Worm (Caenorhabditis elegans) whole organism, young adult: ENCODE data around the gene mes-6.

Source experiments
- C17E4.6 ChIP-seq: fragments of 200-800 bp; sonication (Bioruptor generic); IDR thresholded peaks from 2 replicates; pipeline ENCODE4 v1.3.6; 2022; ENCODE audit warnings: missing genetic modification reagents, missing genetic modification characterization, missing compliant biosample characterization
- D2030.7 ChIP-seq: fragments of 200-800 bp; sonication (Bioruptor generic); IDR thresholded peaks from 2 replicates; pipeline ENCODE4 v1.3.6; 2022; ENCODE audit warnings: missing genetic modification reagents, missing genetic modification characterization, missing compliant biosample characterization
- F23B12.7 ChIP-seq: sonication (generic microtip); optimal IDR thresholded peaks from 2 replicates; lab custom pipeline; 2017; ENCODE audit warnings: missing genetic modification characterization, mild to moderate bottlenecking, missing compliant biosample characterization, antibody characterized with exemption, moderate library complexity; ENCODE audit not compliant: insufficient read depth
- F33H1.4 ChIP-seq: fragments of 200-800 bp; sonication (Bioruptor generic); IDR thresholded peaks from 2 replicates; pipeline ENCODE4 v1.3.6; 2022; ENCODE audit warnings: missing genetic modification reagents, missing genetic modification characterization, missing compliant biosample characterization
- F37B4.10 ChIP-seq: fragments of 200-800 bp; sonication (Bioruptor generic); IDR thresholded peaks from 2 replicates; pipeline ENCODE4 v1.3.6; 2022; ENCODE audit warnings: missing genetic modification characterization, missing compliant biosample characterization
- F52B5.7 ChIP-seq: sonication (generic microtip); optimal IDR thresholded peaks from 2 replicates; lab custom pipeline; 2016; ENCODE audit warnings: mild to moderate bottlenecking, missing genetic modification characterization, missing compliant biosample characterization
- K11D2.4 ChIP-seq: fragments of 200-800 bp; sonication (Bioruptor generic); IDR thresholded peaks from 2 replicates; pipeline ENCODE4 v1.3.6; 2022; ENCODE audit warnings: missing genetic modification reagents, missing genetic modification characterization, missing compliant biosample characterization
- T26A5.8 ChIP-seq: sonication (generic microtip); optimal IDR thresholded peaks from 2 replicates; lab custom pipeline; 2016; ENCODE audit warnings: missing genetic modification characterization, missing compliant biosample characterization
- Y53F4B.3 ChIP-seq: fragments of 200-800 bp; sonication (Bioruptor generic); IDR thresholded peaks from 2 replicates; pipeline ENCODE4 v1.3.6; 2022; ENCODE audit warnings: missing genetic modification reagents, missing genetic modification characterization, missing compliant biosample characterization
- Y56A3A.18 ChIP-seq: fragments of 200-800 bp; sonication (Bioruptor generic); IDR thresholded peaks from 2 replicates; pipeline ENCODE4 v1.3.6; 2022; ENCODE audit warnings: missing genetic modification reagents, missing genetic modification characterization, missing compliant biosample characterization
- Y67H2A.10 ChIP-seq: fragments of 200-800 bp; sonication (Bioruptor generic); conservative IDR thresholded peaks from 2 replicates; pipeline ENCODE4 v1.3.6; 2022; ENCODE audit warnings: missing genetic modification reagents, missing genetic modification characterization, missing compliant biosample characterization
- attf-6 ChIP-seq: fragments of 200-800 bp; sonication (Bioruptor generic); IDR thresholded peaks from 2 replicates; pipeline ENCODE4 v1.3.6; 2022; ENCODE audit warnings: missing genetic modification reagents, missing genetic modification characterization, missing compliant biosample characterization
- cebp-2 ChIP-seq: fragments of 200-800 bp; sonication (Bioruptor generic); IDR thresholded peaks from 2 replicates; pipeline ENCODE4 v1.3.6; 2022; ENCODE audit warnings: missing genetic modification characterization, missing compliant biosample characterization
- ceh-40 ChIP-seq: fragments of 200-800 bp; sonication (Bioruptor generic); IDR thresholded peaks from 2 replicates; pipeline ENCODE4 v1.3.6; 2022; ENCODE audit warnings: missing genetic modification characterization, missing compliant biosample characterization
- ceh-58 ChIP-seq: fragments of 200-800 bp; sonication (Bioruptor generic); IDR thresholded peaks from 2 replicates; pipeline ENCODE4 v1.3.6; 2022; ENCODE audit warnings: missing genetic modification characterization, missing compliant biosample characterization
- ceh-79 ChIP-seq: sonication (generic microtip); optimal IDR thresholded peaks from 2 replicates; lab custom pipeline; 2017; ENCODE audit warnings: mild to moderate bottlenecking, missing genetic modification characterization, missing compliant biosample characterization
- die-1 ChIP-seq: sonication (generic microtip); optimal IDR thresholded peaks from 2 replicates; lab custom pipeline; 2016; ENCODE audit warnings: missing genotype, mild to moderate bottlenecking, missing genetic modification characterization, missing compliant biosample characterization
- dox-1 ChIP-seq: fragments of 200-800 bp; sonication (Bioruptor generic); IDR thresholded peaks from 2 replicates; pipeline ENCODE4 v1.3.6; 2022; ENCODE audit warnings: missing genetic modification reagents, missing genetic modification characterization, missing compliant biosample characterization
- egrh-3 ChIP-seq: fragments of 200-800 bp; sonication (Bioruptor generic); IDR thresholded peaks from 2 replicates; pipeline ENCODE4 v1.3.6; 2022; ENCODE audit warnings: missing genetic modification reagents, missing genetic modification characterization, missing compliant biosample characterization
- ets-4 ChIP-seq: fragments of 200-800 bp; sonication (Bioruptor generic); optimal IDR thresholded peaks from 2 replicates; lab custom pipeline; 2018; ENCODE audit warnings: mild to moderate bottlenecking, missing genetic modification characterization, missing compliant biosample characterization
- hlh-12 ChIP-seq: sonication (generic microtip); optimal IDR thresholded peaks from 2 replicates; lab custom pipeline; 2016; ENCODE audit warnings: missing genetic modification characterization, missing compliant biosample characterization
- hrde-1 ChIP-seq: sonication (generic microtip); optimal IDR thresholded peaks from 2 replicates; lab custom pipeline; 2016; ENCODE audit warnings: missing genetic modification characterization, mild to moderate bottlenecking, missing compliant biosample characterization, moderate library complexity, missing genotype, missing genetic modification reagents, borderline replicate concordance
- let-526 ChIP-seq: fragments of 200-800 bp; sonication (Bioruptor generic); IDR thresholded peaks from 2 replicates; pipeline ENCODE4 v1.3.6; 2022; ENCODE audit warnings: missing genetic modification reagents, missing genetic modification characterization, missing compliant biosample characterization
- lir-1 ChIP-seq: fragments of 200-800 bp; sonication (Bioruptor generic); conservative IDR thresholded peaks from 2 replicates; pipeline ENCODE4 v1.3.6; 2022; ENCODE audit warnings: missing genetic modification reagents, missing genetic modification characterization, missing compliant biosample characterization
- lsl-1 ChIP-seq: fragments of 200-800 bp; sonication (Bioruptor generic); optimal IDR thresholded peaks from 2 replicates; lab custom pipeline; 2018; ENCODE audit warnings: mild to moderate bottlenecking, missing genetic modification characterization, moderate library complexity, missing compliant biosample characterization
- lsy-27 ChIP-seq: sonication (generic microtip); optimal IDR thresholded peaks from 2 replicates; lab custom pipeline; 2017; ENCODE audit warnings: missing genetic modification characterization, mild to moderate bottlenecking, missing compliant biosample characterization, antibody characterized with exemption, missing genotype, borderline replicate concordance; ENCODE audit not compliant: insufficient read depth
- madf-10 ChIP-seq: sonication (generic microtip); optimal IDR thresholded peaks from 2 replicates; lab custom pipeline; 2016; ENCODE audit warnings: mild to moderate bottlenecking, missing genetic modification characterization, missing compliant biosample characterization
- madf-3 ChIP-seq: fragments of 200-800 bp; sonication (Bioruptor generic); IDR thresholded peaks from 2 replicates; pipeline ENCODE4 v1.3.6; 2022; ENCODE audit warnings: missing genetic modification reagents, missing genetic modification characterization, missing compliant biosample characterization
- madf-6 ChIP-seq: fragments of 200-800 bp; sonication (Bioruptor generic); IDR thresholded peaks from 2 replicates; pipeline ENCODE4 v1.3.6; 2022; ENCODE audit warnings: missing genetic modification reagents, missing genetic modification characterization, missing compliant biosample characterization
- madf-8 ChIP-seq: fragments of 200-800 bp; sonication (Bioruptor generic); conservative IDR thresholded peaks from 2 replicates; pipeline ENCODE4 v1.3.6; 2022; ENCODE audit warnings: missing genetic modification reagents, missing genetic modification characterization, missing compliant biosample characterization
- mel-28 ChIP-seq: sonication (generic microtip); optimal IDR thresholded peaks from 2 replicates; lab custom pipeline; 2016; ENCODE audit warnings: borderline replicate concordance, mild to moderate bottlenecking, missing genetic modification characterization, missing compliant biosample characterization
- mxl-1 ChIP-seq: sonication (generic microtip); optimal IDR thresholded peaks from 2 replicates; lab custom pipeline; 2016; ENCODE audit warnings: missing genetic modification characterization, missing compliant biosample characterization
- nfya-1 ChIP-seq: sonication (generic microtip); optimal IDR thresholded peaks from 2 replicates; lab custom pipeline; 2017; ENCODE audit warnings: antibody characterized with exemption, missing compliant biosample characterization, missing genetic modification characterization, borderline replicate concordance; ENCODE audit not compliant: insufficient read depth
- nfya-2 ChIP-seq: fragments of 200-800 bp; sonication (Bioruptor generic); IDR thresholded peaks from 2 replicates; pipeline ENCODE4 v1.3.6; 2022; ENCODE audit warnings: missing genetic modification reagents, missing genetic modification characterization, missing compliant biosample characterization
- nhr-120 ChIP-seq: fragments of 200-800 bp; sonication (Bioruptor generic); IDR thresholded peaks from 2 replicates; pipeline ENCODE4 v1.3.6; 2022; ENCODE audit warnings: missing genetic modification characterization, missing compliant biosample characterization
- nhr-27 ChIP-seq: fragments of 200-800 bp; sonication (Bioruptor generic); optimal IDR thresholded peaks from 2 replicates; lab custom pipeline; 2018; ENCODE audit warnings: mild to moderate bottlenecking, missing genetic modification characterization, moderate library complexity, missing compliant biosample characterization
- nhr-90 ChIP-seq: sonication (generic microtip); optimal IDR thresholded peaks from 2 replicates; lab custom pipeline; 2016; ENCODE audit warnings: missing genotype, mild to moderate bottlenecking, missing genetic modification characterization, missing compliant biosample characterization
- rcor-1 ChIP-seq: fragments of 200-800 bp; sonication (Bioruptor generic); IDR thresholded peaks from 2 replicates; pipeline ENCODE4 v1.3.6; 2022; ENCODE audit warnings: missing genetic modification reagents, missing genetic modification characterization, missing compliant biosample characterization
- rec-8 ChIP-seq, 2 experiments: sonication (generic microtip); optimal IDR thresholded peaks; 2 replicates each; lab custom pipeline; 2016; ENCODE audit warnings: mild to moderate bottlenecking in 2 of 2, missing genetic modification characterization in 2 of 2, missing genetic modification reagents in 2 of 2, missing genotype in 2 of 2, missing biosample characterization in 1 of 2, missing compliant biosample characterization in 1 of 2, moderate library complexity in 1 of 2
- snpc-1.1 ChIP-seq: sonication (generic microtip); optimal IDR thresholded peaks from 2 replicates; lab custom pipeline; 2017; ENCODE audit warnings: missing genetic modification characterization, mild to moderate bottlenecking, missing compliant biosample characterization, antibody characterized with exemption, moderate library complexity, missing genotype, missing genetic modification reagents; ENCODE audit not compliant: insufficient read depth
- tbp1 ChIP-seq: fragments of 200-800 bp; sonication (Bioruptor generic); optimal IDR thresholded peaks from 2 replicates; lab custom pipeline; 2018; ENCODE audit warnings: mild to moderate bottlenecking, missing genetic modification characterization, missing compliant biosample characterization
- tbx-9 ChIP-seq: sonication (generic microtip); optimal IDR thresholded peaks from 2 replicates; lab custom pipeline; 2016; ENCODE audit warnings: borderline replicate concordance, missing genetic modification characterization, inconsistent platforms, missing compliant biosample characterization
- tlf-1 ChIP-seq: fragments of 200-800 bp; sonication (Bioruptor generic); optimal IDR thresholded peaks from 2 replicates; lab custom pipeline; 2018; ENCODE audit warnings: mild to moderate bottlenecking, missing genetic modification characterization, missing compliant biosample characterization
- zfh-2 ChIP-seq: fragments of 200-800 bp; sonication (Bioruptor generic); conservative IDR thresholded peaks from 2 replicates; pipeline ENCODE4 v1.3.6; 2022; ENCODE audit warnings: missing genetic modification reagents, missing genetic modification characterization, missing compliant biosample characterization
- zim-3 ChIP-seq: sonication (generic microtip); optimal IDR thresholded peaks from 2 replicates; lab custom pipeline; 2017; ENCODE audit warnings: mild to moderate bottlenecking, missing genetic modification characterization, moderate library complexity, missing compliant biosample characterization
- ztf-22 ChIP-seq: fragments of 200-800 bp; sonication (Bioruptor generic); optimal IDR thresholded peaks from 2 replicates; lab custom pipeline; 2018; ENCODE audit warnings: mild to moderate bottlenecking, missing genetic modification characterization, moderate library complexity, missing compliant biosample characterization
- ztf-28 ChIP-seq: fragments of 200-800 bp; sonication (Bioruptor generic); IDR thresholded peaks from 2 replicates; pipeline ENCODE4 v1.3.6; 2022; ENCODE audit warnings: missing genetic modification reagents, missing genetic modification characterization, missing compliant biosample characterization
- ztf-3 ChIP-seq: fragments of 200-800 bp; sonication (Bioruptor generic); optimal IDR thresholded peaks from 2 replicates; lab custom pipeline; 2018; ENCODE audit warnings: mild to moderate bottlenecking, missing genetic modification characterization, missing compliant biosample characterization

mes-6 gene

ce11 chrIV:8499956-8500355, 11.1 kb upstream of the mes-6 start (continued):
- TF ChIP-seq madf-6 (peak; percentile 68), tbx-9 (tag; lab: Kevin White, UChicago) (no peak), F33H1.4 (GFP tag; lab: Robert Waterston, UW) (peak; percentile 41), mxl-1 (no peak), D2030.7 (peak; percentile 75), ztf-3 (GFP tag; lab: Kevin White, UChicago) (no peak), nfya-1 (tag; lab: Kevin White, UChicago) (no peak), K11D2.4 (no peak), rec-8 (tag; optimal IDR thresholded peaks at IDR 0.05; lab: Kevin White, UChicago) (no peak), madf-8 (peak; percentile 55), F23B12.7 (tag; lab: Kevin White, UChicago) (no peak), lsy-27 (tag; lab: Kevin White, UChicago) (no peak), madf-10 (tag; lab: Kevin White, UChicago) (no peak), ets-4 (GFP tag; lab: Kevin White, UChicago) (no peak), attf-6 (GFP tag; lab: Robert Waterston, UW) (peak; percentile 64), snpc-1.1 (tag; lab: Kevin White, UChicago) (no peak), Y53F4B.3 (no peak), tlf-1 (GFP tag; lab: Kevin White, UChicago) (no peak), ceh-40 (GFP tag; lab: Robert Waterston, UW) (no peak), egrh-3 (GFP tag; lab: Robert Waterston, UW) (no peak), rcor-1 (peak; percentile 74), let-526 (GFP tag; lab: Robert Waterston, UW) (no peak), mel-28 (tag; lab: Kevin White, UChicago) (no peak), lir-1 (GFP tag; lab: Robert Waterston, UW) (no peak), die-1 (tag; lab: Kevin White, UChicago) (peak; percentile 19), C17E4.6 (GFP tag; lab: Robert Waterston, UW) (0 out of 2 replicates have a peak, but pooled peaks have one; percentile 62), ztf-28 (no peak), Y67H2A.10 (GFP tag; lab: Robert Waterston, UW) (no peak), zim-3 (tag; lab: Kevin White, UChicago) (no peak), dox-1 (no peak), F37B4.10 (GFP tag; lab: Robert Waterston, UW) (no peak), zfh-2 (GFP tag; lab: Robert Waterston, UW) (no peak), ceh-58 (0 out of 2 replicates have a peak, but pooled peaks have one; percentile 27), nhr-90 (tag; lab: Kevin White, UChicago) (no peak), cebp-2 (GFP tag; lab: Robert Waterston, UW) (no peak), lsl-1 (GFP tag; lab: Kevin White, UChicago) (no peak), ztf-22 (GFP tag; lab: Kevin White, UChicago) (no peak), madf-3 (GFP tag; lab: Robert Waterston, UW) (0 out of 2 replicates have a peak, but pooled peaks have one; percentile 58), tbp1 (GFP tag; lab: Kevin White, UChicago) (peak; percentile 4), F52B5.7 (tag; lab: Kevin White, UChicago) (no peak), nhr-27 (tag; lab: Kevin White, UChicago) (no peak), hlh-12 (tag; lab: Kevin White, UChicago) (no peak), ceh-79 (tag; lab: Kevin White, UChicago) (no peak), hrde-1 (tag; lab: Kevin White, UChicago) (no peak), T26A5.8 (tag; lab: Kevin White, UChicago) (no peak), nhr-120 (no peak), Y56A3A.18 (no peak), nfya-2 (GFP tag; lab: Robert Waterston, UW) (no peak)
